Fruit fly (Drosophila melanogaster) whole organism, embryonic: ENCODE measurements around the gene Grl36a.

Experiments
- CG18764 ChIP-seq: fragments of 200-800 bp; sonication (Bioruptor generic); optimal IDR thresholded peaks from 3 replicates; lab custom pipeline; 2016; ENCODE audit warnings: missing biosample characterization, missing genetic modification characterization
- CG7839 ChIP-seq: fragments of 200-800 bp; sonication (Bioruptor generic); optimal IDR thresholded peaks from 3 replicates; lab custom pipeline; 2018; ENCODE audit warnings: missing biosample characterization, mild to moderate bottlenecking, missing genetic modification characterization, moderate library complexity
- lilli ChIP-seq: fragments of 200-800 bp; sonication (Bioruptor generic); optimal IDR thresholded peaks from 3 replicates; lab custom pipeline; 2016; ENCODE audit warnings: missing biosample characterization, missing genetic modification characterization
- org-1 ChIP-seq: fragments of 200-800 bp; sonication (Bioruptor generic); optimal IDR thresholded peaks from 2 replicates; lab custom pipeline; 2017; ENCODE audit warnings: missing biosample characterization, missing genetic modification characterization
- psq ChIP-seq: fragments of 200-800 bp; sonication (Bioruptor generic); optimal IDR thresholded peaks from 2 replicates; lab custom pipeline; 2017; ENCODE audit warnings: missing biosample characterization, missing genetic modification characterization

DNA sequence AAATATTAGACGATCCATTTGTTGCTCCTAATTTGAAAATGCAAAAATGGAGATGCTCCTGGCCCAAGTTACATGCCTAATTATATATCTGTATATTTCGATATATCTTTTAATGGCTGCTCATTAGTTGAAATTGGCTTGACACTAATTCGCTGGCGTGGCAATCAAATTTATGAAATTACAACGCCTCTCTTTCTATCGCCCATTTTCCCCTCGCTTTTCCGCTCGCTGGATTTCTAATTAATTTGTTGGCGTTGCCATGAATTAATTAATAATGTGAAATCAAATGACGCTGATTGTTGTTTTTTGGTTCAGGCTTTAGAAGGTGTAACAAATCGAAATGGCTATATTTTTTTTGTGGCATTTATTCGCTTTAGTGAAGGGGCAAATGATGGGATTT lies 46.4 kb downstream of the Grl36a start:
- TF ChIP-seq org-1 (GFP tag; lab: Kevin White, UChicago) (no peak), lilli (GFP tag; lab: Kevin White, UChicago) (no peak), CG7839 (no peak), psq (GFP tag; lab: Kevin White, UChicago) (no peak), CG18764 (GFP tag; lab: Kevin White, UChicago) (no peak)
